Fruit fly (Drosophila melanogaster): Measurements from ENCODE around the gene Cpr64Aa.

The Cpr64Aa gene

DNA sequence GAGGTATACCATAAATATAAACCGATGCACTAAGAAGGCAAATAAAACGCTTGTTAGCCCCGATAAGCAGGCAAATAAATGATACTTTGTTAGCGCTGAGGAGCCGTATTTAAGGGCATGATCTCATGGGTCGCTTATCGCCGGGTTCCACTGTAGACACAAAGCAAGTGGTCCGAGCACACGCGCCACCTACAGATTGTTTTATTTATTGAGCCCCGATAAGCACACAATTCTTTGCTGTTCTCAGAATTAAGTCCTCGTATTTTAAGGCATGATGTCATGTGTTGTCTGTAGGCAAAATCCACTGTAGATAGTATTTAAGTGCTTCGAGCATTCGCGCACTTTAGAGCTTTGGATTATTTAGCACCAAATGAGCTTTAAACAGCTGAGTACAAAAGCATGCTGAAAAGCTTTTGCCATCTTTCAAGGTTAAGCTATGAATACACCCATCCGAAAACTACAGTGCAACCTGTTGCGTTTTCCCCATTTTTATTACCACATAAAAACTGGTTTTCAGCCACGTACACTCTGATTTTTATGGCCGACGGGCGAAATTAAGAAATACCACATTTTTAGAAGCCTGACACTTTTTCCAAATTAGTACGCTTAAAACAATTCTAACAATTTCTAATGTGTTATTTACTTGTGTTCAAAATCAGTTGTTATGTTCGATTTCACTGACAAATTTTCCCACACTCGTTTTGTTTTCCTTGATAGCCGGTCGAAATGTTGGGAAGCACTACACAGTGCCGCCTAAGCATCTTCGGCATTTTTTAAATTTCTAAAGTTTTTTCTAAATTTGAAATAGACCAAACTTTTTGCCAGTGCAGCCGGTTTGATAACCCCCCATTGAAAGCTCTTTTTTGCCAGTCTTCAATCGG lies 30.7 kb upstream of the Cpr64Aa start, which contains the start of gene Sqor (continued):
- TF ChIP-seq CG7839 (tag; optimal IDR thresholded peaks at IDR 0.05) (peak; percentile 89), CG6791 (GFP tag; IDR thresholded peaks at IDR 0.05; ENCODE audit: partially characterized antibody) (0 out of 3 replicates have a peak, but pooled peaks have one; percentile 43), Xrp1 (GFP tag; IDR thresholded peaks at IDR 0.05) (peak; percentile 31; the same call in 1 of the 2 replicates), H2.0 (GFP tag; IDR thresholded peaks at IDR 0.05) (peak; percentile 66; the same call in 1 of the 2 replicates), CG10979 (tag; optimal IDR thresholded peaks at IDR 0.05) (peak; percentile 33), Sry-β (GFP tag; optimal IDR thresholded peaks at IDR 0.05) (no peak), Dek (tag; optimal IDR thresholded peaks at IDR 0.05) (peak; percentile 91), dimm (GFP tag; IDR thresholded peaks at IDR 0.05) (peak; percentile 62; the same call in 1 of the 2 replicates), rib (GFP tag; IDR thresholded peaks at IDR 0.05) (peak; percentile 84), pfk (GFP tag; optimal IDR thresholded peaks at IDR 0.05) (peak; percentile 14), CG15696 (tag; optimal IDR thresholded peaks at IDR 0.05) (peak; percentile 31), Lim3 (GFP tag; IDR thresholded peaks at IDR 0.05) (peak; percentile 38; the same call in 1 of the 2 replicates), otp (GFP tag; IDR thresholded peaks at IDR 0.05) (peak; percentile 67), CG4707 (GFP tag; optimal IDR thresholded peaks at IDR 0.05) (peak; percentile 34), CG7928 (GFP tag; optimal IDR thresholded peaks at IDR 0.05) (peak; percentile 71), Neu2 (GFP tag; optimal IDR thresholded peaks at IDR 0.05; ENCODE audit: borderline replicate concordance) (peak; percentile 43), Spps (tag; optimal IDR thresholded peaks at IDR 0.05) (no peak), CG18619 (GFP tag; optimal IDR thresholded peaks at IDR 0.05) (peak; percentile 91), CG6683 (GFP tag; optimal IDR thresholded peaks at IDR 0.05) (peak; percentile 60), Nf-YB (GFP tag; optimal IDR thresholded peaks at IDR 0.05) (peak; percentile 68), CG15011 (GFP tag; optimal IDR thresholded peaks at IDR 0.05) (peak; percentile 85), CG10366 (GFP tag; IDR thresholded peaks at IDR 0.05) (peak; percentile 82), Blimp-1 (GFP tag; optimal IDR thresholded peaks at IDR 0.05) (peak; percentile 62), fu2 (GFP tag; optimal IDR thresholded peaks at IDR 0.05) (peak; percentile 90), bbx (GFP tag; IDR thresholded peaks at IDR 0.05; ENCODE audit: partially characterized antibody) (no peak), CG4617 (GFP tag; optimal IDR thresholded peaks at IDR 0.05; ENCODE audit: borderline replicate concordance) (peak; percentile 4), Med (GFP tag) (peak; percentile 98), ftz-f1 (GFP tag; optimal IDR thresholded peaks at IDR 0.05) (peak; percentile 98), CG4854 (GFP tag; optimal IDR thresholded peaks at IDR 0.05) (peak; percentile 81), scrt (GFP tag; optimal IDR thresholded peaks at IDR 0.05) (peak; percentile 91), sna (GFP tag; IDR thresholded peaks at IDR 0.05; ENCODE audit: partially characterized antibody) (no peak), CHES-1-like (GFP tag; optimal IDR thresholded peaks at IDR 0.05) (peak; percentile 85), Mrtf (GFP tag; IDR thresholded peaks at IDR 0.05) (peak; percentile 74), HmgZ (tag; optimal IDR thresholded peaks at IDR 0.05) (peak; percentile 87), Atf-2 (GFP tag; optimal IDR thresholded peaks at IDR 0.05) (peak; percentile 82), crc (GFP tag; optimal IDR thresholded peaks at IDR 0.05) (peak; percentile 86), Fer2 (tag; optimal IDR thresholded peaks at IDR 0.05) (peak; percentile 66), CG15601 (tag; optimal IDR thresholded peaks at IDR 0.05) (peak; percentile 78), ro (GFP tag; IDR thresholded peaks at IDR 0.05) (peak; percentile 43; the same call in 1 of the 2 replicates), ERR (GFP tag; optimal IDR thresholded peaks at IDR 0.05) (peak; percentile 85), CG7786 (GFP tag; optimal IDR thresholded peaks at IDR 0.05) (peak; percentile 89), Opbp (GFP tag; IDR thresholded peaks at IDR 0.05; ENCODE audit: partially characterized antibody) (no peak), CTCF (GFP tag; optimal IDR thresholded peaks at IDR 0.05) (peak; percentile 89), zen (tag; optimal IDR thresholded peaks at IDR 0.05) (no peak), BEAF-32 (GFP tag; optimal IDR thresholded peaks at IDR 0.05) (no peak), CG2199 (GFP tag; IDR thresholded peaks at IDR 0.05) (peak; percentile 70; the same call in 2 of the 3 replicates), CG8089 (GFP tag; optimal IDR thresholded peaks at IDR 0.05) (peak; percentile 66), CG9609 (GFP tag; optimal IDR thresholded peaks at IDR 0.05) (peak; percentile 89)

All from whole organism, embryonic.